Worm (Caenorhabditis elegans): ENCODE measurements around the gene dylt-3.

DNA sequence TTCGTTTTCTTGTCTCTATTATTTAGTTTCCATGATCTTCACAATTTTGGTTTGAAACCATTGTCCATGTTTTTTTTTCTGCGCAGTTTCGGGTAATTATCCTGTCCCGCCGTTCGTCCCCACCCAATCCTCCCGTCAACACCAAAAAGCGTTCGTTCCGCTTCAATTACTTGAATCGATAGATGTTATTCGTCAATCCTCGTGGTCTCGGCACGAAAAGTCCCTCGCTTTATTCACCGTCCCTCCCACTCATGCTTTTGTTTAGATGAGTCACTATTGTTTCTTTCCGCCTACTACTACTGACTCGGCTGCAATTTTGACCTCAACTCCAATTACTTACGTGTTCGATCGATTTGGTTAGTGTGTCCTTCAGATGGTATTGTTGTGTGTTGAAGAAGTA, 41.9 kb downstream of the dylt-3 start:
- TF ChIP-seq mdl-1 (tag; optimal IDR thresholded peaks at IDR 0.05) (no peak), ama-1 (optimal IDR thresholded peaks at IDR 0.05) (no peak), ZK546.5 (tag; optimal IDR thresholded peaks at IDR 0.05) (no peak), ceh-82 (tag; optimal IDR thresholded peaks at IDR 0.05) (no peak), nhr-25 (tag; optimal IDR thresholded peaks at IDR 0.05) (no peak), lin-11 (tag; optimal IDR thresholded peaks at IDR 0.05) (no peak), lin-39 (tag; optimal IDR thresholded peaks at IDR 0.05) (no peak), unc-39 (tag; optimal IDR thresholded peaks at IDR 0.05) (no peak), elt-1 (tag; optimal IDR thresholded peaks at IDR 0.05) (no peak)
